Fruit fly (Drosophila melanogaster) whole organism, embryonic: ENCODE measurements around the gene CG3339.

ENCODE experiments used
- Aef1 ChIP-seq: fragments of 200-800 bp; sonication (Bioruptor generic); IDR thresholded peaks from 3 replicates; pipeline ENCODE4 v1.3.6; 2022; ENCODE audit warnings: missing biosample characterization, missing genetic modification characterization
- Asciz ChIP-seq: fragments of 200-800 bp; sonication (Bioruptor generic); optimal IDR thresholded peaks from 2 replicates; lab custom pipeline; 2017; ENCODE audit warnings: missing biosample characterization, mild to moderate bottlenecking, missing genetic modification characterization, missing genetic modification reagents
- B-H2 ChIP-seq: fragments of 200-800 bp; sonication (Bioruptor generic); optimal IDR thresholded peaks from 2 replicates; lab custom pipeline; 2018; ENCODE audit warnings: missing biosample characterization, mild to moderate bottlenecking, missing genetic modification characterization
- CG10462 ChIP-seq: fragments of 200-800 bp; sonication (Bioruptor generic); optimal IDR thresholded peaks from 2 replicates; lab custom pipeline; 2016; ENCODE audit warnings: missing biosample characterization, missing genetic modification characterization
- CG11398 ChIP-seq: fragments of 200-800 bp; sonication (Bioruptor generic); optimal IDR thresholded peaks from 2 replicates; lab custom pipeline; 2016; ENCODE audit warnings: missing biosample characterization, missing genetic modification characterization
- CG11695 ChIP-seq: fragments of 200-800 bp; sonication (Bioruptor generic); IDR thresholded peaks from 3 replicates; pipeline ENCODE4 v1.3.6; 2022; ENCODE audit warnings: missing biosample characterization, missing genetic modification characterization
- CG11696 ChIP-seq: fragments of 200-800 bp; sonication (Bioruptor generic); IDR thresholded peaks from 2 replicates; pipeline ENCODE4 v1.3.6; 2022; ENCODE audit warnings: missing biosample characterization, missing genetic modification characterization
- CG12219 ChIP-seq: fragments of 200-800 bp; sonication (Bioruptor generic); optimal IDR thresholded peaks from 3 replicates; lab custom pipeline; 2018; ENCODE audit warnings: missing biosample characterization, mild to moderate bottlenecking, missing genetic modification characterization
- CG14710 ChIP-seq: fragments of 200-800 bp; sonication (Bioruptor generic); optimal IDR thresholded peaks from 3 replicates; lab custom pipeline; 2019; ENCODE audit warnings: missing biosample characterization, mild to moderate bottlenecking, missing genetic modification characterization, moderate library complexity
- CG1602 ChIP-seq: fragments of 200-800 bp; sonication (Bioruptor generic); optimal IDR thresholded peaks from 3 replicates; lab custom pipeline; 2016; ENCODE audit warnings: missing biosample characterization, missing genetic modification characterization
- CG16813 ChIP-seq: fragments of 200-800 bp; sonication (Bioruptor generic); IDR thresholded peaks from 3 replicates; pipeline ENCODE4 v1.3.6; 2022; ENCODE audit warnings: missing biosample characterization, missing genetic modification characterization; ENCODE audit not compliant: partially characterized antibody
- CG18619 ChIP-seq: fragments of 200-800 bp; sonication (Bioruptor generic); optimal IDR thresholded peaks from 3 replicates; lab custom pipeline; 2017; ENCODE audit warnings: missing biosample characterization, mild to moderate bottlenecking, missing genetic modification characterization
- CG2120 ChIP-seq: fragments of 200-800 bp; sonication (Bioruptor generic); optimal IDR thresholded peaks from 3 replicates; lab custom pipeline; 2016; ENCODE audit warnings: missing biosample characterization, missing genetic modification characterization
- CG2678 ChIP-seq: fragments of 200-800 bp; sonication (Bioruptor generic); optimal IDR thresholded peaks from 3 replicates; lab custom pipeline; 2019; ENCODE audit warnings: missing biosample characterization, mild to moderate bottlenecking, missing genetic modification characterization, moderate library complexity
- CG2875 ChIP-seq: fragments of 200-800 bp; sonication (Bioruptor generic); optimal IDR thresholded peaks from 2 replicates; lab custom pipeline; 2017; ENCODE audit warnings: missing biosample characterization, mild to moderate bottlenecking, missing genetic modification characterization, missing genetic modification reagents
- CG30431 ChIP-seq: fragments of 200-800 bp; sonication (Bioruptor generic); optimal IDR thresholded peaks from 2 replicates; lab custom pipeline; 2017; ENCODE audit warnings: missing biosample characterization, missing genetic modification characterization
- CG32767 ChIP-seq: fragments of 200-800 bp; sonication (Bioruptor generic); IDR thresholded peaks from 2 replicates; pipeline ENCODE4 v1.3.6; 2022; ENCODE audit warnings: missing biosample characterization, missing genetic modification characterization
- CG32772 ChIP-seq: fragments of 200-800 bp; sonication (Bioruptor generic); IDR thresholded peaks from 2 replicates; pipeline ENCODE4 v1.3.6; 2022; ENCODE audit warnings: missing biosample characterization, missing genetic modification characterization
- CG33557 ChIP-seq: fragments of 200-800 bp; sonication (Bioruptor generic); optimal IDR thresholded peaks from 2 replicates; lab custom pipeline; 2019; ENCODE audit warnings: missing biosample characterization, mild to moderate bottlenecking, missing genetic modification characterization, moderate library complexity
- CG34422 ChIP-seq: fragments of 200-800 bp; sonication (Bioruptor generic); IDR thresholded peaks from 3 replicates; pipeline ENCODE4 v1.3.6; 2022; ENCODE audit warnings: missing biosample characterization, missing genetic modification characterization
- CG4707 ChIP-seq: fragments of 200-800 bp; sonication (Bioruptor generic); optimal IDR thresholded peaks from 2 replicates; lab custom pipeline; 2018; ENCODE audit warnings: missing biosample characterization, mild to moderate bottlenecking, missing genetic modification characterization, moderate library complexity
- CG7928 ChIP-seq: fragments of 200-800 bp; sonication (Bioruptor generic); optimal IDR thresholded peaks from 2 replicates; lab custom pipeline; 2017; ENCODE audit warnings: missing biosample characterization, mild to moderate bottlenecking, missing genetic modification characterization
- CG8089 ChIP-seq: fragments of 200-800 bp; sonication (Bioruptor generic); optimal IDR thresholded peaks from 3 replicates; lab custom pipeline; 2016; ENCODE audit warnings: missing biosample characterization, missing genetic modification characterization
- Dbx ChIP-seq: fragments of 200-800 bp; sonication (Bioruptor generic); IDR thresholded peaks from 3 replicates; pipeline ENCODE4 v1.3.6; 2022; ENCODE audit warnings: missing biosample characterization, missing genetic modification characterization
- Drgx ChIP-seq: fragments of 200-800 bp; sonication (Bioruptor generic); IDR thresholded peaks from 2 replicates; pipeline ENCODE4 v1.3.6; 2022; ENCODE audit warnings: missing biosample characterization, missing genetic modification characterization
- Lim3 ChIP-seq: fragments of 200-800 bp; sonication (Bioruptor generic); IDR thresholded peaks from 2 replicates; pipeline ENCODE4 v1.3.6; 2022; ENCODE audit warnings: missing biosample characterization, missing genetic modification characterization
- NfI ChIP-seq: fragments of 200-800 bp; sonication (Bioruptor generic); optimal IDR thresholded peaks from 3 replicates; lab custom pipeline; 2018; ENCODE audit warnings: missing biosample characterization, mild to moderate bottlenecking, missing genetic modification characterization, moderate library complexity
- Ptx1 ChIP-seq: fragments of 200-800 bp; sonication (Bioruptor generic); IDR thresholded peaks from 2 replicates; pipeline ENCODE4 v1.3.6; 2022; ENCODE audit warnings: missing biosample characterization, missing genetic modification characterization
- Rfx ChIP-seq: fragments of 200-800 bp; sonication (Bioruptor generic); IDR thresholded peaks from 2 replicates; pipeline ENCODE4 v1.3.6; 2022; ENCODE audit warnings: missing biosample characterization, missing genetic modification characterization
- Stat92E ChIP-seq, 3 experiments: fragments of >200 bp in 2 of 3; fragments of 200-800 bp in 1 of 3; sonication (Bioruptor generic) in 1 of 3; optimal IDR thresholded peaks; 2 replicates each; lab custom pipeline; 2017 to 2019; ENCODE audit warnings: missing biosample characterization in 3 of 3, missing genetic modification characterization in 3 of 3, mild to moderate bottlenecking in 1 of 3, moderate library complexity in 1 of 3
- Xrp1 ChIP-seq: fragments of 200-800 bp; sonication (Bioruptor generic); IDR thresholded peaks from 2 replicates; pipeline ENCODE4 v1.3.6; 2022; ENCODE audit warnings: missing biosample characterization, missing genetic modification characterization
- abd-A ChIP-seq: fragments of 200-800 bp; sonication (Bioruptor generic); optimal IDR thresholded peaks from 3 replicates; lab custom pipeline; 2019; ENCODE audit warnings: missing biosample characterization, mild to moderate bottlenecking, missing genetic modification characterization, moderate library complexity
- chm ChIP-seq: fragments of 200-800 bp; sonication (Bioruptor generic); IDR thresholded peaks from 2 replicates; pipeline ENCODE4 v1.3.6; 2022; ENCODE audit warnings: missing biosample characterization, missing genetic modification characterization
- corto ChIP-seq: fragments of 200-800 bp; sonication (Bioruptor generic); optimal IDR thresholded peaks from 2 replicates; lab custom pipeline; 2016; ENCODE audit warnings: missing biosample characterization, mild to moderate bottlenecking, missing genetic modification characterization, moderate library complexity
- da ChIP-seq: fragments of 200-800 bp; sonication (Bioruptor generic); optimal IDR thresholded peaks from 2 replicates; lab custom pipeline; 2016; ENCODE audit warnings: missing biosample characterization, missing genetic modification characterization
- danr ChIP-seq: fragments of 200-800 bp; sonication (Bioruptor generic); IDR thresholded peaks from 2 replicates; pipeline ENCODE4 v1.3.6; 2022; ENCODE audit warnings: missing biosample characterization, missing genetic modification characterization
- fd3F ChIP-seq: fragments of 200-800 bp; sonication (Bioruptor generic); optimal IDR thresholded peaks from 2 replicates; lab custom pipeline; 2018; ENCODE audit warnings: missing biosample characterization, mild to moderate bottlenecking, missing genetic modification characterization, moderate library complexity
- kay ChIP-seq: fragments of 200-800 bp; sonication (Bioruptor generic); optimal IDR thresholded peaks from 2 replicates; lab custom pipeline; 2016; ENCODE audit warnings: missing biosample characterization, missing genetic modification characterization
- klu ChIP-seq: fragments of 200-800 bp; sonication (Bioruptor generic); IDR thresholded peaks from 2 replicates; pipeline ENCODE4 v1.3.6; 2022; ENCODE audit warnings: missing biosample characterization, missing genetic modification characterization
- kni ChIP-seq: fragments of 200-800 bp; sonication (Bioruptor generic); optimal IDR thresholded peaks from 3 replicates; lab custom pipeline; 2017; ENCODE audit warnings: mild to moderate bottlenecking, missing biosample characterization, missing genetic modification reagents, missing genetic modification characterization
- knrl ChIP-seq: fragments of 200-800 bp; sonication (Bioruptor generic); IDR thresholded peaks from 3 replicates; pipeline ENCODE4 v1.3.6; 2022; ENCODE audit warnings: missing biosample characterization, missing genetic modification characterization; ENCODE audit not compliant: partially characterized antibody
- nerfin-1 ChIP-seq: fragments of 200-800 bp; sonication (Bioruptor generic); optimal IDR thresholded peaks from 3 replicates; lab custom pipeline; 2019; ENCODE audit warnings: missing biosample characterization, mild to moderate bottlenecking, missing genetic modification characterization, moderate library complexity
- odd ChIP-seq: fragments of 200-800 bp; sonication (Bioruptor generic); optimal IDR thresholded peaks from 2 replicates; lab custom pipeline; 2017; ENCODE audit warnings: missing biosample characterization, mild to moderate bottlenecking, missing genetic modification characterization
- prd ChIP-seq, 3 experiments: fragments of >200 bp in 2 of 3; fragments of 200-800 bp in 1 of 3; sonication (Bioruptor generic) in 1 of 3; optimal IDR thresholded peaks in 2 of 3; IDR thresholded peaks in 1 of 3; 2 replicates in 2 of 3; 3 replicates in 1 of 3; pipeline versions ENCODE4 v1.3.6 to Lab custom; 2017 to 2022; ENCODE audit warnings: missing biosample characterization in 1 of 3, missing genetic modification characterization in 1 of 3
- row ChIP-seq: fragments of 200-800 bp; sonication (Bioruptor generic); IDR thresholded peaks from 3 replicates; pipeline ENCODE4 v1.3.6; 2022; ENCODE audit warnings: missing biosample characterization, missing genetic modification characterization
- sug ChIP-seq: fragments of 200-800 bp; optimal IDR thresholded peaks from 2 replicates; lab custom pipeline; 2019; ENCODE audit warnings: missing biosample characterization, mild to moderate bottlenecking, missing genetic modification characterization, moderate library complexity
- tap ChIP-seq: fragments of 200-800 bp; optimal IDR thresholded peaks from 3 replicates; lab custom pipeline; 2019; ENCODE audit warnings: missing biosample characterization, mild to moderate bottlenecking, missing genetic modification characterization, moderate library complexity
- usp ChIP-seq: fragments of >200 bp; optimal IDR thresholded peaks from 2 replicates; lab custom pipeline; 2017; ENCODE audit warnings: missing biosample characterization, missing genetic modification characterization

The CG3339 gene

DNA sequence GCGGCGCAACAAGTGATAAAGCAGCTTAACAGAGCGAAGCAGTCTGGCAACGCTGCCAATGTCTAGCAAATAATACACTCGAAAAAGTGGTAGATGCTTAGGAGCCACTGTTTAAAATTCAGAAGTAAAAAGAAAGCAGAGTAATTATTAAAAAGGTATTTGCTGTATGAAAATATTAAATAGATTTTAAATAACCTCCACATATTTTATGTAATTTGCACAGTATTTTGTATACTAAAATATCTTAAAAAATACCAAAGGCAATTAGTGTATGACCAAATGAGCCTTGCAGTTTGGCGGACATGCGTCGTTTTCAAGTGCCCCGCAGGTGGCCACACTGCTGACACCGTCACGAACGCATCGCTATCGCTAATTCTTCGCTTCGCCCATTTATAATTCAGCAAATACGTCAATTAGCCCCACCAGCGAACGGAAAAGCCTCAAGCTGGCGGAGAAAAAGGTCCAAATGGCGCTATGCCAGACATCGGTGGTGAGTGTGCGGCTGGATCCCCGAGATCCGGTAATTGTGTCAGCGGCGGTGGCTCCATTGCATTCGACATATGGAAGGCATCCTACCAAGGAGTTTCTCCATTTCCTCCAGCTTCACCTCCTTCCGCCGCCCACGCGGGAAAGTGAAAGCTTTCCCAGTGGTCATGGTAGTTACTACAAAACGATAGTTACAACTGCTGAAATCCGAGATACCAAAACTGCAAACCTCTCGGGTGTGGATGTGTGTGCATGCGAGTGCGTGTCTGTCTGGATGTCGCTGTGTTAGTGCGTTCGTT is 68.8 kb downstream of the CG3339 start, which contains the start of gene pll (continued):
- TF ChIP-seq Rfx (GFP tag; lab: Robert Waterston, UW) (peak; percentile 93), klu (GFP tag; lab: Robert Waterston, UW) (peak; percentile 70), CG12219 (GFP tag; lab: Kevin White, UChicago) (peak; percentile 21), Drgx (GFP tag; lab: Robert Waterston, UW) (peak; percentile 90), kni (GFP tag; lab: Kevin White, UChicago) (no peak), CG32767 (GFP tag; lab: Robert Waterston, UW) (peak; percentile 77), Lim3 (GFP tag; lab: Robert Waterston, UW) (0 out of 2 replicates have a peak, but pooled peaks have one; percentile 7), odd (no peak), B-H2 (no peak), CG10462 (peak; percentile 41), Ptx1 (peak; percentile 89), knrl (GFP tag; lab: Robert Waterston, UW) (peak; percentile 56; the same call in 1 of the 3 replicates), abd-A (tag; lab: Kevin White, UChicago) (no peak), CG16813 (peak; percentile 29; the same call in 1 of the 3 replicates), CG11696 (GFP tag; lab: Robert Waterston, UW) (peak; percentile 73), nerfin-1 (tag; lab: Kevin White, UChicago) (peak; percentile 53), Aef1 (GFP tag; lab: Robert Waterston, UW) (peak; percentile 89), CG32772 (GFP tag; lab: Robert Waterston, UW) (peak; percentile 89), chm (GFP tag; lab: Robert Waterston, UW) (peak; percentile 92), CG2875 (no peak), CG30431 (GFP tag; lab: Kevin White, UChicago) (peak; percentile 48), CG18619 (GFP tag; lab: Kevin White, UChicago) (peak; percentile 68), CG2120 (peak; percentile 92), Xrp1 (GFP tag; lab: Robert Waterston, UW) (peak; percentile 91), CG2678 (no peak), kay (GFP tag; lab: Kevin White, UChicago) (peak; percentile 65), fd3F (GFP tag; lab: Kevin White, UChicago) (peak; percentile 75), CG14710 (peak; percentile 86), corto (GFP tag; lab: Kevin White, UChicago) (no peak), CG1602 (GFP tag; lab: Kevin White, UChicago) (peak; percentile 81), prd (optimal IDR thresholded peaks at IDR 0.05; lab: Kevin White, UChicago) (no peak), prd (GFP tag; IDR thresholded peaks at IDR 0.05; lab: Robert Waterston, UW) (peak; percentile 91), CG11695 (GFP tag; lab: Robert Waterston, UW) (peak; percentile 88), Asciz (GFP tag; lab: Kevin White, UChicago) (peak; percentile 50), Stat92E (GFP tag; optimal IDR thresholded peaks at IDR 0.05; lab: Kevin White, UChicago) (peak in 1 of 3 experiments; percentile 64), danr (GFP tag; lab: Robert Waterston, UW) (peak; percentile 5; the same call in 1 of the 2 replicates), CG34422 (GFP tag; lab: Robert Waterston, UW) (peak; percentile 87), usp (GFP tag; lab: Kevin White, UChicago) (no peak), CG33557 (GFP tag; lab: Kevin White, UChicago) (peak; percentile 40), da (GFP tag; lab: Kevin White, UChicago) (no peak), CG7928 (GFP tag; lab: Kevin White, UChicago) (peak; percentile 35), tap (tag; lab: Kevin White, UChicago) (no peak), CG4707 (GFP tag; lab: Kevin White, UChicago) (no peak), NfI (GFP tag; lab: Kevin White, UChicago) (peak; percentile 83), CG8089 (GFP tag; lab: Kevin White, UChicago) (peak; percentile 38), sug (peak; percentile 56), Dbx (GFP tag; lab: Robert Waterston, UW) (peak; percentile 90), CG11398 (no peak), row (GFP tag; lab: Robert Waterston, UW) (peak; percentile 89)
